Fruit fly (Drosophila melanogaster) whole organism, embryonic: Measurements from ENCODE around the gene pes.
A peak's percentile ranks its signal among the peaks of the same experiment; 100 is the strongest.

Experiments used
- Asciz ChIP-seq: fragments of 200-800 bp; sonication (Bioruptor generic); optimal IDR thresholded peaks from 2 replicates; lab custom pipeline; 2017; ENCODE audit warnings: missing biosample characterization, mild to moderate bottlenecking, missing genetic modification characterization, missing genetic modification reagents
- CG11504 ChIP-seq: fragments of 200-800 bp; sonication (Bioruptor generic); optimal IDR thresholded peaks from 3 replicates; lab custom pipeline; 2019; ENCODE audit warnings: missing biosample characterization, mild to moderate bottlenecking, missing genetic modification characterization, moderate library complexity
- CG13624 ChIP-seq: fragments of 200-800 bp; sonication (Bioruptor generic); optimal IDR thresholded peaks from 2 replicates; lab custom pipeline; 2016; ENCODE audit warnings: missing biosample characterization, missing genetic modification characterization
- CG14860 ChIP-seq: fragments of 200-800 bp; sonication (Bioruptor generic); IDR thresholded peaks from 3 replicates; pipeline ENCODE4 v1.3.6; 2022; ENCODE audit warnings: missing biosample characterization, missing genetic modification characterization; ENCODE audit not compliant: partially characterized antibody
- CG18262 ChIP-seq: fragments of 200-800 bp; optimal IDR thresholded peaks from 3 replicates; lab custom pipeline; 2019; ENCODE audit warnings: missing biosample characterization, mild to moderate bottlenecking, missing genetic modification characterization, moderate library complexity
- CG18619 ChIP-seq: fragments of 200-800 bp; sonication (Bioruptor generic); optimal IDR thresholded peaks from 3 replicates; lab custom pipeline; 2017; ENCODE audit warnings: missing biosample characterization, mild to moderate bottlenecking, missing genetic modification characterization
- CG2889 ChIP-seq: fragments of 200-800 bp; sonication (Bioruptor generic); IDR thresholded peaks from 3 replicates; pipeline ENCODE4 v1.3.6; 2022; ENCODE audit warnings: missing biosample characterization, missing genetic modification characterization
- CG3163 ChIP-seq: fragments of 200-800 bp; sonication (Bioruptor generic); optimal IDR thresholded peaks from 3 replicates; lab custom pipeline; 2016; ENCODE audit warnings: missing biosample characterization, missing genetic modification characterization
- CG34224 ChIP-seq: fragments of 200-800 bp; sonication (Bioruptor generic); IDR thresholded peaks from 3 replicates; pipeline ENCODE4 v1.3.6; 2022; ENCODE audit warnings: missing biosample characterization, missing genetic modification characterization; ENCODE audit not compliant: partially characterized antibody
- CG34422 ChIP-seq: fragments of 200-800 bp; sonication (Bioruptor generic); IDR thresholded peaks from 3 replicates; pipeline ENCODE4 v1.3.6; 2022; ENCODE audit warnings: missing biosample characterization, missing genetic modification characterization
- CG6654 ChIP-seq: fragments of 200-800 bp; sonication (Bioruptor generic); optimal IDR thresholded peaks from 2 replicates; lab custom pipeline; 2017; ENCODE audit warnings: missing biosample characterization, mild to moderate bottlenecking, missing genetic modification characterization
- CG7556 ChIP-seq: fragments of 200-800 bp; sonication (Bioruptor generic); optimal IDR thresholded peaks from 2 replicates; lab custom pipeline; 2017; ENCODE audit warnings: missing biosample characterization, mild to moderate bottlenecking, missing genetic modification characterization
- CG7839 ChIP-seq: fragments of 200-800 bp; sonication (Bioruptor generic); optimal IDR thresholded peaks from 3 replicates; lab custom pipeline; 2018; ENCODE audit warnings: missing biosample characterization, mild to moderate bottlenecking, missing genetic modification characterization, moderate library complexity
- CG8281 ChIP-seq: fragments of 200-800 bp; sonication (Bioruptor generic); optimal IDR thresholded peaks from 2 replicates; lab custom pipeline; 2018; ENCODE audit warnings: missing biosample characterization, mild to moderate bottlenecking, missing genetic modification characterization, moderate library complexity
- CG8359 ChIP-seq: fragments of 200-800 bp; sonication (Bioruptor generic); optimal IDR thresholded peaks from 2 replicates; lab custom pipeline; 2017; ENCODE audit warnings: missing biosample characterization, mild to moderate bottlenecking, missing genetic modification characterization, borderline replicate concordance
- CG9437 ChIP-seq: fragments of 200-800 bp; sonication (Bioruptor generic); optimal IDR thresholded peaks from 2 replicates; lab custom pipeline; 2018; ENCODE audit warnings: missing biosample characterization, mild to moderate bottlenecking, missing genetic modification characterization
- CG9876 ChIP-seq: fragments of 200-800 bp; sonication (Bioruptor generic); optimal IDR thresholded peaks from 2 replicates; lab custom pipeline; 2016; ENCODE audit warnings: missing biosample characterization, missing genetic modification characterization
- CoRest ChIP-seq: fragments of 200-800 bp; sonication (Bioruptor generic); optimal IDR thresholded peaks from 3 replicates; lab custom pipeline; 2018; ENCODE audit warnings: missing biosample characterization, mild to moderate bottlenecking, missing genetic modification characterization, moderate library complexity
- D19A ChIP-seq: fragments of 200-800 bp; optimal IDR thresholded peaks from 3 replicates; lab custom pipeline; 2019; ENCODE audit warnings: missing biosample characterization, mild to moderate bottlenecking, missing genetic modification characterization, moderate library complexity
- Drgx ChIP-seq: fragments of 200-800 bp; sonication (Bioruptor generic); IDR thresholded peaks from 2 replicates; pipeline ENCODE4 v1.3.6; 2022; ENCODE audit warnings: missing biosample characterization, missing genetic modification characterization
- Ets97D ChIP-seq: fragments of 200-800 bp; sonication (Bioruptor generic); optimal IDR thresholded peaks from 3 replicates; lab custom pipeline; 2016; ENCODE audit warnings: missing biosample characterization, missing genetic modification characterization
- Gug ChIP-seq: fragments of 200-800 bp; sonication (Bioruptor generic); IDR thresholded peaks from 4 replicates; pipeline ENCODE4 v1.3.6; 2022; ENCODE audit warnings: missing biosample characterization, missing genetic modification characterization
- HLHmδ ChIP-seq: fragments of 200-800 bp; sonication (Bioruptor generic); optimal IDR thresholded peaks from 2 replicates; lab custom pipeline; 2018; ENCODE audit warnings: missing biosample characterization, mild to moderate bottlenecking, missing genetic modification characterization, moderate library complexity
- HmgD ChIP-seq: fragments of 200-800 bp; sonication (Bioruptor generic); optimal IDR thresholded peaks from 3 replicates; lab custom pipeline; 2016; ENCODE audit warnings: missing biosample characterization, missing genetic modification characterization
- Hr51 ChIP-seq, 2 experiments: fragments of 200-800 bp; sonication (Bioruptor generic); optimal IDR thresholded peaks; 2 replicates in 1 of 2; 3 replicates in 1 of 2; lab custom pipeline; 2016 to 2018; ENCODE audit warnings: missing biosample characterization in 2 of 2, missing genetic modification characterization in 2 of 2, mild to moderate bottlenecking in 1 of 2, moderate library complexity in 1 of 2
- Med ChIP-seq: fragments of 200-800 bp; sonication (Bioruptor generic); peaks from one replicate; lab custom pipeline; 2016; ENCODE audit warnings: missing biosample characterization, missing genetic modification characterization, mild to moderate bottlenecking, inconsistent platforms, moderate library complexity
- Neu2 ChIP-seq: fragments of 200-800 bp; sonication (Bioruptor generic); optimal IDR thresholded peaks from 3 replicates; lab custom pipeline; 2016; ENCODE audit warnings: missing biosample characterization, missing genetic modification characterization, borderline replicate concordance
- Scr ChIP-seq: fragments of 200-800 bp; sonication (Bioruptor generic); IDR thresholded peaks from 2 replicates; pipeline ENCODE4 v1.3.6; 2022; ENCODE audit warnings: missing biosample characterization, missing genetic modification characterization; ENCODE audit not compliant: partially characterized antibody
- Six4 ChIP-seq: fragments of 200-800 bp; sonication (Bioruptor generic); optimal IDR thresholded peaks from 2 replicates; lab custom pipeline; 2016; ENCODE audit warnings: missing biosample characterization, missing genetic modification characterization
- Sox100B ChIP-seq: fragments of 200-800 bp; sonication (Bioruptor generic); optimal IDR thresholded peaks from 3 replicates; lab custom pipeline; 2018; ENCODE audit warnings: missing biosample characterization, mild to moderate bottlenecking, missing genetic modification characterization
- bcd ChIP-seq: fragments of 200-800 bp; sonication (Bioruptor generic); optimal IDR thresholded peaks from 2 replicates; lab custom pipeline; 2017; ENCODE audit warnings: missing biosample characterization, mild to moderate bottlenecking, missing genetic modification characterization
- bsh ChIP-seq, 2 experiments: fragments of 200-800 bp; sonication (Bioruptor generic); optimal IDR thresholded peaks; 2 replicates each; lab custom pipeline; 2017 to 2018; ENCODE audit warnings: mild to moderate bottlenecking in 2 of 2, missing biosample characterization in 2 of 2, missing genetic modification characterization in 2 of 2, moderate library complexity in 1 of 2
- danr ChIP-seq: fragments of 200-800 bp; sonication (Bioruptor generic); IDR thresholded peaks from 2 replicates; pipeline ENCODE4 v1.3.6; 2022; ENCODE audit warnings: missing biosample characterization, missing genetic modification characterization
- en ChIP-seq: fragments of 200-800 bp; sonication (Bioruptor generic); optimal IDR thresholded peaks from 2 replicates; lab custom pipeline; 2016; ENCODE audit warnings: missing biosample characterization, missing genetic modification characterization
- hkb ChIP-seq, 2 experiments: fragments of 200-800 bp in 1 of 2; fragments of >200 bp in 1 of 2; sonication (Bioruptor generic) in 1 of 2; IDR thresholded peaks in 1 of 2; optimal IDR thresholded peaks in 1 of 2; 2 replicates each; pipeline versions ENCODE4 v1.3.6 to Lab custom; 2017 to 2022; ENCODE audit warnings: missing biosample characterization in 1 of 2, missing genetic modification characterization in 1 of 2
- ind ChIP-seq: fragments of 200-800 bp; sonication (Bioruptor generic); optimal IDR thresholded peaks from 3 replicates; lab custom pipeline; 2016; ENCODE audit warnings: missing biosample characterization, missing genetic modification characterization
- ken ChIP-seq: fragments of 200-800 bp; sonication (Bioruptor generic); IDR thresholded peaks from 3 replicates; pipeline ENCODE4 v1.3.6; 2022; ENCODE audit warnings: missing biosample characterization, missing genetic modification characterization
- klu ChIP-seq: fragments of 200-800 bp; sonication (Bioruptor generic); IDR thresholded peaks from 2 replicates; pipeline ENCODE4 v1.3.6; 2022; ENCODE audit warnings: missing biosample characterization, missing genetic modification characterization
- knrl ChIP-seq: fragments of 200-800 bp; sonication (Bioruptor generic); IDR thresholded peaks from 3 replicates; pipeline ENCODE4 v1.3.6; 2022; ENCODE audit warnings: missing biosample characterization, missing genetic modification characterization; ENCODE audit not compliant: partially characterized antibody
- lab ChIP-seq: fragments of 200-800 bp; sonication (Bioruptor generic); optimal IDR thresholded peaks from 3 replicates; lab custom pipeline; 2017; ENCODE audit warnings: missing biosample characterization, missing genetic modification characterization, mild to moderate bottlenecking, moderate library complexity, missing genetic modification reagents
- luna ChIP-seq: fragments of 200-800 bp; sonication (Bioruptor generic); optimal IDR thresholded peaks from 2 replicates; lab custom pipeline; 2016; ENCODE audit warnings: missing biosample characterization, missing genetic modification characterization
- mld ChIP-seq: fragments of 200-800 bp; sonication (Bioruptor generic); IDR thresholded peaks from 3 replicates; pipeline ENCODE4 v1.3.6; 2022; ENCODE audit warnings: missing biosample characterization, missing genetic modification characterization; ENCODE audit not compliant: partially characterized antibody
- pan ChIP-seq, 4 experiments: fragments of >200 bp in 3 of 4; fragments of 200-800 bp in 1 of 4; sonication (Bioruptor generic) in 1 of 4; optimal IDR thresholded peaks in 3 of 4; IDR thresholded peaks in 1 of 4; 2 replicates each; pipeline versions ENCODE4 v1.3.6 to Lab custom; 2017 to 2022; ENCODE audit warnings: missing biosample characterization in 2 of 4, missing genetic modification characterization in 2 of 4, mixed read lengths in 1 of 4
- prd ChIP-seq, 3 experiments: fragments of >200 bp in 2 of 3; fragments of 200-800 bp in 1 of 3; sonication (Bioruptor generic) in 1 of 3; optimal IDR thresholded peaks in 2 of 3; IDR thresholded peaks in 1 of 3; 2 replicates in 2 of 3; 3 replicates in 1 of 3; pipeline versions ENCODE4 v1.3.6 to Lab custom; 2017 to 2022; ENCODE audit warnings: missing biosample characterization in 1 of 3, missing genetic modification characterization in 1 of 3
- sens-2 ChIP-seq: fragments of 200-800 bp; sonication (Bioruptor generic); IDR thresholded peaks from 2 replicates; pipeline ENCODE4 v1.3.6; 2022; ENCODE audit warnings: missing biosample characterization, missing genetic modification characterization
- vnd ChIP-seq: fragments of 200-800 bp; sonication (Bioruptor generic); IDR thresholded peaks from 3 replicates; pipeline ENCODE4 v1.3.6; 2022; ENCODE audit warnings: missing biosample characterization, missing genetic modification characterization; ENCODE audit not compliant: partially characterized antibody

Gene pes

dm6 chr2L:7984889-7985514 is 9.0 kb downstream of the pes start (continued):
- peak; percentile 70 for TF ChIP-seq vnd (GFP tag; lab: Robert Waterston, UW)
- no peak for TF ChIP-seq Ets97D
- TF ChIP-seq CG8281 (tag; lab: Kevin White, UChicago) = peak; percentile 92
- TF ChIP-seq Asciz (GFP tag; lab: Kevin White, UChicago) = no peak
- no peak for TF ChIP-seq CG8359 (GFP tag; lab: Kevin White, UChicago)
- no peak for TF ChIP-seq Sox100B (GFP tag; lab: Kevin White, UChicago)
- TF ChIP-seq CG9876 = no peak
- TF ChIP-seq sens-2 (GFP tag; lab: Robert Waterston, UW) = no peak
- no peak for TF ChIP-seq bsh (GFP tag; optimal IDR thresholded peaks at IDR 0.05; lab: Kevin White, UChicago)
- TF ChIP-seq CG18619 = no peak
- TF ChIP-seq CG18262 (tag; lab: Kevin White, UChicago) = peak; percentile 23
- TF ChIP-seq CG7839 (tag; lab: Kevin White, UChicago) = peak; percentile 16
- no peak for TF ChIP-seq hkb (optimal IDR thresholded peaks at IDR 0.05; lab: Kevin White, UChicago)
- no peak for TF ChIP-seq hkb (GFP tag; IDR thresholded peaks at IDR 0.05; lab: Robert Waterston, UW)
- no peak for TF ChIP-seq Gug (GFP tag; lab: Robert Waterston, UW)
- no peak for TF ChIP-seq luna (GFP tag; lab: Kevin White, UChicago)
- TF ChIP-seq CG13624 (GFP tag; lab: Kevin White, UChicago) = peak; percentile 34
- peak; percentile 11 for TF ChIP-seq CG3163 (GFP tag; lab: Kevin White, UChicago)
- peak; percentile 21 for TF ChIP-seq CG9437 (GFP tag; lab: Kevin White, UChicago)
- no peak for TF ChIP-seq pan (optimal IDR thresholded peaks at IDR 0.05; lab: Kevin White, UChicago)
- peak in 1 of 2 experiments; percentile 20 for TF ChIP-seq pan (GFP tag; optimal IDR thresholded peaks at IDR 0.05 in 1 of 2, IDR thresholded peaks at IDR 0.05 in 1 of 2)
- peak; percentile 9 for TF ChIP-seq lab (GFP tag; lab: Kevin White, UChicago)
- TF ChIP-seq CG34224 = peak; percentile 18; the same call in 1 of the 3 replicates
- TF ChIP-seq CoRest (tag; lab: Kevin White, UChicago) = peak; percentile 12
- peak; percentile 39 for TF ChIP-seq CG7556 (GFP tag; lab: Kevin White, UChicago)
- TF ChIP-seq en (GFP tag; lab: Kevin White, UChicago) = peak; percentile 9
- no peak for TF ChIP-seq ken (GFP tag; lab: Robert Waterston, UW)
- TF ChIP-seq CG34422 (GFP tag; lab: Robert Waterston, UW) = no peak
- TF ChIP-seq Six4 (GFP tag; lab: Kevin White, UChicago) = peak; percentile 17
- TF ChIP-seq Hr51 (GFP tag; optimal IDR thresholded peaks at IDR 0.05; lab: Kevin White, UChicago) = peak in 1 of 2 experiments; percentile 22
- TF ChIP-seq Med = peak; percentile 71
- TF ChIP-seq D19A (tag; lab: Kevin White, UChicago) = peak; percentile 97
- TF ChIP-seq danr (GFP tag; lab: Robert Waterston, UW) = no peak
- TF ChIP-seq Scr (GFP tag; lab: Robert Waterston, UW) = peak; percentile 53
- peak; percentile 41; the same call in 2 of the 3 replicates for TF ChIP-seq knrl (GFP tag; lab: Robert Waterston, UW)
- peak; percentile 42 for TF ChIP-seq CG11504 (tag; lab: Kevin White, UChicago)
- TF ChIP-seq mld = peak; percentile 57; the same call in 2 of the 3 replicates
- TF ChIP-seq CG2889 (GFP tag; lab: Robert Waterston, UW) = no peak
- no peak for TF ChIP-seq CG6654 (GFP tag; lab: Kevin White, UChicago)
- peak; percentile 84 for TF ChIP-seq CG14860 (GFP tag; lab: Robert Waterston, UW)
- no peak for TF ChIP-seq HLHmδ (GFP tag; lab: Kevin White, UChicago)
- no peak for TF ChIP-seq HmgD (GFP tag; lab: Kevin White, UChicago)
- peak; percentile 39 for TF ChIP-seq Drgx (GFP tag; lab: Robert Waterston, UW)
- peak; percentile 7 for TF ChIP-seq ind (GFP tag; lab: Kevin White, UChicago)
- TF ChIP-seq prd (optimal IDR thresholded peaks at IDR 0.05; lab: Kevin White, UChicago) = no peak
- TF ChIP-seq prd (GFP tag; IDR thresholded peaks at IDR 0.05; lab: Robert Waterston, UW) = 0 out of 3 replicates have a peak, but pooled peaks have one; percentile 22
- TF ChIP-seq Neu2 (GFP tag; lab: Kevin White, UChicago) = peak; percentile 41
- TF ChIP-seq bcd (GFP tag; lab: Kevin White, UChicago) = peak; percentile 6
- TF ChIP-seq klu (GFP tag; lab: Robert Waterston, UW) = no peak
